Worm (Caenorhabditis elegans) whole organism, midembryonic: ENCODE results near the gene C02E7.10.

Source experiments
- T22C8.4 ChIP-seq: fragments of 200-800 bp; sonication (Bioruptor generic); IDR thresholded peaks from 2 replicates; pipeline ENCODE4 v1.3.6; 2022; ENCODE audit warnings: missing genetic modification characterization, missing compliant biosample characterization
- cog-1 ChIP-seq: sonication (generic microtip); optimal IDR thresholded peaks from 2 replicates; lab custom pipeline; 2016; ENCODE audit warnings: missing genetic modification characterization, missing compliant biosample characterization
- flt-1 ChIP-seq: fragments of 200-800 bp; sonication (Bioruptor generic); IDR thresholded peaks from 2 replicates; pipeline ENCODE4 v1.3.6; 2022; ENCODE audit warnings: missing genetic modification characterization, missing compliant biosample characterization
- klf-2 ChIP-seq: fragments of 200-800 bp; sonication (Bioruptor generic); conservative IDR thresholded peaks from 2 replicates; pipeline ENCODE4 v1.3.6; 2022; ENCODE audit warnings: missing genetic modification reagents, missing genetic modification characterization, missing compliant biosample characterization
- med-1 ChIP-seq: sonication (generic microtip); optimal IDR thresholded peaks from 2 replicates; lab custom pipeline; 2017; ENCODE audit warnings: missing genetic modification characterization, mild to moderate bottlenecking, missing compliant biosample characterization, antibody characterized with exemption, missing genetic modification reagents; ENCODE audit not compliant: insufficient read depth
- ref-1 ChIP-seq: fragments of 200-800 bp; sonication (Bioruptor generic); conservative IDR thresholded peaks from 2 replicates; pipeline ENCODE4 v1.3.6; 2022; ENCODE audit warnings: missing genetic modification reagents, missing genetic modification characterization, missing compliant biosample characterization
- tab-1 ChIP-seq: fragments of 200-800 bp; sonication (Bioruptor generic); IDR thresholded peaks from 2 replicates; pipeline ENCODE4 v1.3.6; 2022; ENCODE audit warnings: missing genetic modification characterization, missing compliant biosample characterization
- ztf-23 ChIP-seq: fragments of 200-800 bp; sonication (Bioruptor generic); IDR thresholded peaks from 2 replicates; pipeline ENCODE4 v1.3.6; 2022; ENCODE audit warnings: missing genetic modification reagents, missing genetic modification characterization, missing compliant biosample characterization
- ztf-29 ChIP-seq: fragments of 200-800 bp; sonication (Bioruptor generic); IDR thresholded peaks from 2 replicates; pipeline ENCODE4 v1.3.6; 2022; ENCODE audit warnings: missing genetic modification reagents, missing genetic modification characterization, missing compliant biosample characterization

The C02E7.10 gene

DNA sequence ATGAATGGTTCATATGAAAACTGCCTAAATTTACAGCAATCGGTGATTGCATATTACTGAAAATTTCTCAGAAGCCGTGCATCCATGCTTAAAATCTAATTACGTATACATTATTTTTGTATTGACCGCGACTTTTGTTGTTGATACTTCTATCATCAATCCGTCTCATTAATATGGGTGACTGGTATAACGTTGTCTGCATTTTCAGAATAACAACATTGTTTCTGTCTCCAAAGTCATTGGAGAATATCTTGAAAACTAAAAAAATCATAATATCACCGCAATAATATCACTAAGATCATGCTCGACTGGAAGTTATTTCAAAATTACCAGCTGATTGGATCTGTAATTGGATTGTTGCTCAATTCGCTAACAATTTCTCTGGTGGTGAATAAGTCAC, 18.6 kb upstream of the C02E7.10 start, which contains the start of gene str-207:
Gene str-207, plus strand, starts transcription at position 301 of the 400 bp plus-strand sequence.
- TF ChIP-seq med-1 (GFP tag; lab: Kevin White, UChicago) (no peak), T22C8.4 (GFP tag; lab: Robert Waterston, UW) (no peak), ztf-23 (GFP tag; lab: Robert Waterston, UW) (no peak)

DNA sequence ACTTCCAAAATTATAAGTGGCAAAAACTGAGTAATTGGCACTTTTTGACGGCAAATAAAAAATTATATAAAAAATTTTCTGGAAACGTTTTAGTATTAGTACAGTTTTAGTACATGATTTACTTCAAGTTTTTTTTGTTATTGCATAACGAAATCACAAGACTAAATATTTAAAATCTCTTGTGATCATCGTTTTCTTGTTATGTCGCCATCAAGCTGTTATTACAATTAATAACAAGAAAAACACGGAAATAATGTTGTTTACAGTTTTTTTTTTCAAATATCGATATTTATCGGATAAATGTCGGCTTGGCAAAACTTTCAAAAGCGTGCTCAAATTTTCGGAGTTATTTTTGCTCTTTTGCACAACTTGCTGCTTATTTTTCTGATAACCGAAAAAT, 15.8 kb upstream of the C02E7.10 start, which contains the start of gene str-209:
Gene str-209, plus strand, starts transcription at position 301 of the 400 bp plus-strand sequence.
- TF ChIP-seq ztf-29 (GFP tag; lab: Robert Waterston, UW) (no peak), flt-1 (GFP tag; lab: Robert Waterston, UW) (no peak), tab-1 (GFP tag; lab: Robert Waterston, UW) (no peak), med-1 (GFP tag; lab: Kevin White, UChicago) (no peak), ref-1 (GFP tag; lab: Robert Waterston, UW) (no peak), ztf-23 (GFP tag; lab: Robert Waterston, UW) (no peak), T22C8.4 (GFP tag; lab: Robert Waterston, UW) (no peak), cog-1 (tag; lab: Kevin White, UChicago) (no peak), klf-2 (GFP tag; lab: Robert Waterston, UW) (no peak)

DNA sequence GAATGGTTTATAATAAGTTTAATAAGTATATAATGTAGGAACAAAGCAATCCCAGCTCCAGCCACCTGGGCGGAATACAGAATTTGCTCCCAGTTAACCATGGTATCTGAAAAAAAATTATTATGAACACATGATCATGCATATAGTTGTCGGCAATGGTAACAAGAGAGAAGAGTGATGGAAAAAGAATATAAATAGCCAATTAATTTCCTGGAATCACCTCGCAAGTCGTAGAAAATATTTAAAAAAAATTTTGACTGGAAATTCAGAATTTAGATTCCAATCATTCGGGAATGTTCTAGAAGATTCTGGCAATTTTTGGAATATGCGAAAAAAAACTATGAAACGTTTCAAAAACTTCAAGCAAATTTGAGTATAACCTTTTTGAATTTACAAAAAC, 11.4 kb upstream of the C02E7.10 start, which contains the start of gene str-211:
Gene str-211, minus strand, starts transcription at position 101 of the 400 bp plus-strand sequence.
- no peak for TF ChIP-seq ztf-23 (GFP tag; lab: Robert Waterston, UW)
- no peak for TF ChIP-seq cog-1 (tag; lab: Kevin White, UChicago)
- no peak for TF ChIP-seq tab-1 (GFP tag; lab: Robert Waterston, UW)
- no peak for TF ChIP-seq med-1 (GFP tag; lab: Kevin White, UChicago)
- no peak for TF ChIP-seq ztf-29 (GFP tag; lab: Robert Waterston, UW)
- no peak for TF ChIP-seq ref-1 (GFP tag; lab: Robert Waterston, UW)
- no peak for TF ChIP-seq T22C8.4 (GFP tag; lab: Robert Waterston, UW)
- no peak for TF ChIP-seq klf-2 (GFP tag; lab: Robert Waterston, UW)
- TF ChIP-seq flt-1 (GFP tag; lab: Robert Waterston, UW): no peak

DNA sequence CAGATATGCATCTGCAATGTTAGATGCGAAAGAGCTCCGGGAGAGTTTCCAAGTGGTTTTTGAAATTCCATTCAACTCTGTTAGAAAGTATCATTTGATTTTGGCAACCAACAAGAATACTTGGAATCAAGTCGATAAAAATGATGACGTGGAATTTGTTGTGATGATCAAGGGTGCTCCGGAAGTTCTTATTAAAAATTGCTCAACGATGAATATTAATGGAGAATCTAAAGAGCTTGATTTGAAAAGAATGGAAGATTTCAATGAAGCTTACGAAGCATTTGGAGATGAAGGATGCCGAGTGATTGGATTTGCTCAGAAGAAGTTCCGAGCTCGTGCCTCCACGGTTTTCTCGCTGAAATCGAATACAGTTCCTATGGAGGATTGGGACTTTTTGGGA, 4.5 kb upstream of the C02E7.10 start:
- TF ChIP-seq ztf-29 (GFP tag; lab: Robert Waterston, UW) (no peak), flt-1 (GFP tag; lab: Robert Waterston, UW) (no peak), klf-2 (GFP tag; lab: Robert Waterston, UW) (no peak), T22C8.4 (GFP tag; lab: Robert Waterston, UW) (no peak), ztf-23 (GFP tag; lab: Robert Waterston, UW) (no peak), ref-1 (GFP tag; lab: Robert Waterston, UW) (no peak), tab-1 (GFP tag; lab: Robert Waterston, UW) (no peak), med-1 (GFP tag; lab: Kevin White, UChicago) (no peak), cog-1 (tag; lab: Kevin White, UChicago) (no peak)

DNA sequence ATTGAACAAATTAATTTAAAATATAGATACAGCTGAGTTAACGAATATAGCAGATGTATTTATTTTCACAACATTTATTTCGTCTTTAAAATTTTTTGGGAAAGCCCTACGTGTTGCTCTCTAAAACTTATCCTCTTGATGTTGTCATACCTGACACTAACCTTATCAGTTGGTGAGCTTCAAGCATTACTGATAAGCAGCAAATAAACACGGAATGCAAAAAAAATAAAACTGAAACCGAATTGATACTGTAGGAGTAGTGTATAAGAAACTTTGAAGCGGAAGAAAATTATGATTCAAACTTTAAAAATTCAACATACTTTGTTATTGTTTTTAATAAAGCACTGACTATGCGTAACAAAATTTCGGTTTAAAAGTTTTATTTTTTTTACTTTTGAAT, 2.3 kb upstream of the C02E7.10 start:
- no peak for TF ChIP-seq ztf-29 (GFP tag; lab: Robert Waterston, UW)
- no peak for TF ChIP-seq T22C8.4 (GFP tag; lab: Robert Waterston, UW)
- no peak for TF ChIP-seq cog-1 (tag; lab: Kevin White, UChicago)
- TF ChIP-seq tab-1 (GFP tag; lab: Robert Waterston, UW): no peak

DNA sequence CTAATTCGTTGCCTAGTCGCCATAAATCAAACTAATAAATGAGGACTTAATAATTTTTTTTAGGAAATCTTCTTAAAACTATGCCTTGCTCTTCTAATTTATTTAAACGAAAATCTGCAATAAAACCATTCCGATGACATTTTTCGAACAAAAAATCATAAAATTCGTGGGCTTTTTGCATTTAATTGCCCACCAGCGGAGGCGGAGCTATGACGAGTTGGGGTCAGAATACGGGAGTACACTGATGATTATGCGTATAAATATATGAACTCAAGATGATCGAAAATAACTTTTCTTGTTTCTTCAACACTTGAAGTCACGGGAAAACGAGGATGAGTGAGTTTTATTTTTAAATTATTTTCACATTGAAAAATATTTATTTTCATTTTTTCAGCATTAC, 1.6 kb upstream of the C02E7.10 start, which contains the start of gene catp-2:
Gene catp-2, plus strand, starts transcription at position 301 of the 400 bp plus-strand sequence.
- no peak for TF ChIP-seq ref-1 (GFP tag; lab: Robert Waterston, UW)
- TF ChIP-seq tab-1 (GFP tag; lab: Robert Waterston, UW): no peak
- no peak for TF ChIP-seq flt-1 (GFP tag; lab: Robert Waterston, UW)
- TF ChIP-seq ztf-23 (GFP tag; lab: Robert Waterston, UW): no peak
- no peak for TF ChIP-seq ztf-29 (GFP tag; lab: Robert Waterston, UW)
- TF ChIP-seq med-1 (GFP tag; lab: Kevin White, UChicago): no peak
- TF ChIP-seq T22C8.4 (GFP tag; lab: Robert Waterston, UW): no peak
- no peak for TF ChIP-seq cog-1 (tag; lab: Kevin White, UChicago)
- TF ChIP-seq klf-2 (GFP tag; lab: Robert Waterston, UW): no peak

DNA sequence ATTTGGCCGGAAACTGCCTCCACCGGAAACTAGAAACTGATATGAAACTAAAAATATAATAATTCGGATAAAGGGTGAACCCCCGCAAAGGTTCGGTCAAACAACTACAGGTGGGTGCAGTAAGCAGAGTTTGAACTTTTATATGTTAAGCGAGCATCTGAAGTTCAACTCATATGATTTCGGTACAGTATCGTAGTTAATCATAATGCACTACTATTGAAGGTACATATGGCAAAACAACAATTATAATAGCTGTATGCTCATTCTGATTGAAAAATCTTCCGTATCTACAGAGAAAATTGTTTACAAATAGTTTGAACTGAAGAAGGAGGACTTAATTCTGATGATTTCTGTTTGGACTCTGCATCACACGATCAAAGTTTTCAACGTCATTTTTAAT, 423 bp upstream of the C02E7.10 start:
- no peak for TF ChIP-seq cog-1 (tag; lab: Kevin White, UChicago)
- no peak for TF ChIP-seq klf-2 (GFP tag; lab: Robert Waterston, UW)
- no peak for TF ChIP-seq ref-1 (GFP tag; lab: Robert Waterston, UW)
- no peak for TF ChIP-seq med-1 (GFP tag; lab: Kevin White, UChicago)
- no peak for TF ChIP-seq ztf-23 (GFP tag; lab: Robert Waterston, UW)
- no peak for TF ChIP-seq tab-1 (GFP tag; lab: Robert Waterston, UW)

DNA sequence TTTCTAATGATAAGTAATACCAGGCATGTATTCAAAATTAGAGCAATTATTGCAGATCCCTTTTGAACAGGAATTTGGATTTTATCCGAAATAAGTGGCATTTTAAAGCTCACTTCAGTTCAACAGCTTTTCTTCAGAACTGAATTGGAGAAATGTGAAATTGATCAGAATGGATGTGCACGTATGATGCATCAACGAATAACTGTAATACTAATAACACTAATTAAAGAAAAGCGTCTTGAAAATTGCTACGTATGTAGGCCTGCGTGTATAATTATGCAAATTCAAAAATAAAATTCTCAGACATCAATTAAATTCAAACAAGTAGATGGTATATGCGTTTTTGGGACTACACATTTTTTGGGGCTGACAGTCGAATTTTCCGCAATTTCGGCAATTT, 3.0 kb downstream of the C02E7.10 start, which contains the start of gene str-205:
Gene str-205, minus strand, starts transcription at position 101 of the 400 bp plus-strand sequence.
- TF ChIP-seq cog-1 (tag; lab: Kevin White, UChicago): no peak
- TF ChIP-seq ref-1 (GFP tag; lab: Robert Waterston, UW): no peak
- TF ChIP-seq flt-1 (GFP tag; lab: Robert Waterston, UW): no peak
- no peak for TF ChIP-seq T22C8.4 (GFP tag; lab: Robert Waterston, UW)
- TF ChIP-seq ztf-23 (GFP tag; lab: Robert Waterston, UW): no peak
- no peak for TF ChIP-seq tab-1 (GFP tag; lab: Robert Waterston, UW)
- TF ChIP-seq klf-2 (GFP tag; lab: Robert Waterston, UW): no peak
- TF ChIP-seq med-1 (GFP tag; lab: Kevin White, UChicago): no peak
- no peak for TF ChIP-seq ztf-29 (GFP tag; lab: Robert Waterston, UW)

DNA sequence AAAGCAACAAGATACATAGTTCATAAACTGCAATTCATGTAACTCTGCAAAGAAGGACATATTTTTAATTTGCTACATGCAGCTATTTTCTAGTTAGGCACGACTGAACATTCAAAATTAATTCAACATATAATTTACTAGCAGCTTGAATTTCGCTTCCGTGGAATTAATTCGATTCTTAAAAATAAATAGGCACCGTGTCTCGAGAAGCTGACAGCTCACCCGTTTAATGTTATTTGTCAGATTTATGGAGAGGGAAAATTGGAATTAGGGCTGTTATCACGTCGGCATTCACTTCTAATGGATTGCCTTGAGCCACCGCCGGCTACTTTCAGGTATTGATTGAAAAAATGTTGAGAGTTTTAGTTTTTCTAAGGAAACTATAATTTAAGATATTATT, 6.5 kb downstream of the C02E7.10 start, which contains the start of gene srh-21:
Gene srh-21, plus strand, starts transcription at position 301 of the 400 bp plus-strand sequence.
- no peak for TF ChIP-seq ztf-29 (GFP tag; lab: Robert Waterston, UW)
- no peak for TF ChIP-seq T22C8.4 (GFP tag; lab: Robert Waterston, UW)
- TF ChIP-seq tab-1 (GFP tag; lab: Robert Waterston, UW): no peak
- TF ChIP-seq cog-1 (tag; lab: Kevin White, UChicago): no peak
- no peak for TF ChIP-seq ztf-23 (GFP tag; lab: Robert Waterston, UW)
- TF ChIP-seq ref-1 (GFP tag; lab: Robert Waterston, UW): no peak
